Worm (Caenorhabditis elegans) whole organism, L2 larva: ENCODE results near the gene srbc-1.

Experiments used
- aly-2 ChIP-seq: fragments of 150-350 bp; optimal IDR thresholded peaks from 2 replicates; lab custom pipeline; 2014; ENCODE audit warnings: missing biosample characterization, missing genetic modification characterization
- blmp-1 ChIP-seq: sonication (generic microtip); optimal IDR thresholded peaks from 2 replicates; lab custom pipeline; 2017; ENCODE audit warnings: missing genetic modification characterization, mild to moderate bottlenecking, missing compliant biosample characterization, antibody characterized with exemption, moderate library complexity; ENCODE audit not compliant: insufficient read depth
- ceh-82 ChIP-seq: fragments of 150-350 bp; optimal IDR thresholded peaks from 2 replicates; lab custom pipeline; 2014; ENCODE audit warnings: missing biosample characterization, missing genetic modification characterization
- elt-1 ChIP-seq: fragments of 150-350 bp; optimal IDR thresholded peaks from 2 replicates; lab custom pipeline; 2014; ENCODE audit warnings: missing biosample characterization, missing genetic modification characterization
- fos-1 ChIP-seq: fragments of 150-350 bp; optimal IDR thresholded peaks from 2 replicates; lab custom pipeline; 2014; ENCODE audit warnings: missing biosample characterization, missing genetic modification characterization

DNA sequence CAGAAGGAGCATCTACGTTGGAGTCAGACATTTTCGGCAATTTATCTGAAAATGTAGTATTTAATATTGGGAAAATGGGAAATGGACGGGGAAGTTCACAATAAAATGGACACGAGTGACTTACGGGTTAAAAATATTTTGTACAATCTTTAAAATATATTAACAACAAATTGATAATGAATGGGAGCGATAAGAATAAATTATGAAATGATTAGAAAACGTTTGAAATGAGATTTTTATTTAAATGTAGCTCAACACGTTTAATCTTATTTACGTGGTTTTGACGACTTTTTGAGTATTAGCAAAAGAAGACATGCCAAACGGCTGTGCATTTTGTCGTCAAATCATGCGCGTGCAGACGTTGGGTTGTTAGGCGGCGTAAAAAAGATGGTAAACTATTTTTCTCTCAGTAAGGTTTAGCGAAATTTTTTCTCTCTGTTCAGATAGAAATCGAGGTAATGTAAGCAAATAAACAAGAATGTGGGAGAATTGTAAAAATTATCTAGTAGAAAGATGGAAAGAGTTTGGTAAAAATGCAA is 23.6 kb downstream of the srbc-1 start, which contains the start of gene fbxa-64:
- TF ChIP-seq aly-2 (tag; lab: Kevin White, UChicago) (no peak), ceh-82 (tag; lab: Kevin White, UChicago) (no peak), fos-1 (tag; lab: Kevin White, UChicago) (no peak), blmp-1 (tag; lab: Kevin White, UChicago) (no peak), elt-1 (no peak)
